Worm (Caenorhabditis elegans): Measurements from ENCODE around the gene fbxb-39.
"Not testable (repeated sequence)": the region's sequence is repeated elsewhere in the genome, so short reads cannot be mapped to it uniquely, and the experiment has no call there.

The fbxb-39 gene

DNA sequence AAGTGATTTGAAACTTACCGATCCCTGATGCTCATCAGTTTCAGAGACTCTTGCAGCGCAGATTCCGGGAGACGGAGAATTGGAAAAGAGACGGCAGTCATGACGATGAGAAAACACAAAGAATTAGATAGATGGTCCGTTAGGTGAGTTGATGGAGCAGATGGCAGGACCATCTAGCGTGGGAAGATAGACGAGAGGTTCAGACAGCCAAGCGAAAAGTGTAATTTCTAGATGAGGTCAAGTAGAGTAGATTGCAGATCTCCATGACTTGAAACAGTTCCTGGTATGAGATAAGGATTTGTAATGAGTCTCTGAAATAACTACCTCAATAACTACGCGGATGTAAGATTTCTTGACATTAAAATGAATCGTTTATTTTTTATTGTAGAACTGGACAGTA is 44.3 kb downstream of the fbxb-39 start, which contains the start of gene F45D11.11:
Gene F45D11.11, minus strand, starts transcription at position 101 of the 400 bp plus-strand sequence.
- TF ChIP-seq ref-2 (tag; optimal IDR thresholded peaks at IDR 0.05); hlh-13 (GFP tag; optimal IDR thresholded peaks at IDR 0.05); sox-4 (tag; optimal IDR thresholded peaks at IDR 0.05): not testable (repeated sequence)

DNA sequence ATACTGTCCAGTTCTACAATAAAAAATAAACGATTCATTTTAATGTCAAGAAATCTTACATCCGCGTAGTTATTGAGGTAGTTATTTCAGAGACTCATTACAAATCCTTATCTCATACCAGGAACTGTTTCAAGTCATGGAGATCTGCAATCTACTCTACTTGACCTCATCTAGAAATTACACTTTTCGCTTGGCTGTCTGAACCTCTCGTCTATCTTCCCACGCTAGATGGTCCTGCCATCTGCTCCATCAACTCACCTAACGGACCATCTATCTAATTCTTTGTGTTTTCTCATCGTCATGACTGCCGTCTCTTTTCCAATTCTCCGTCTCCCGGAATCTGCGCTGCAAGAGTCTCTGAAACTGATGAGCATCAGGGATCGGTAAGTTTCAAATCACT is 46.1 kb downstream of the fbxb-39 start, which contains the start of gene F45D11.7:
Gene F45D11.7, plus strand, starts transcription at position 301 of the 400 bp plus-strand sequence.
- not testable (repeated sequence) for TF ChIP-seq unc-86 (tag; optimal IDR thresholded peaks at IDR 0.05); pros-1 (tag; optimal IDR thresholded peaks at IDR 0.05); T23F11.4 (GFP tag; optimal IDR thresholded peaks at IDR 0.05)

DNA sequence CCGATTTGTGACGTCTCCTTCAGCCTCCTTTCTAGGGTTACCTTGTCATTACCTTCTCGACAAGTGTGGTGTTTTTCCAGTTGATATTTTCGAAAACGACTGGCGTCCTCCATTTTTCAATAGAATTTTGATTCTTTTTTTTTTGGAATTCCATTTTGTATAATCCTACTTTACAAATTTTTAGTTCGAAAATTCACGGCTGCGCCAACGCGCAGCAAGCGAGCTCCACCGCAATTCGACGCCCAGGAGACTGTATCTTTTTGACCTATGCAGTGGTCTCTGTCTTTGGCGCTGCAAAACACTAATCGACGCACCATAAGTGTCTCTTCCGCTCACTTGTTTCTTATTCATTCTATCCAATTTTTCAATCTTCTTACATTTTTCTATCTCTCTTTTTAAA is 49.1 kb downstream of the fbxb-39 start, which contains the start of gene fbxc-42:
Gene fbxc-42, plus strand, starts transcription at position 301 of the 400 bp plus-strand sequence.
- TF ChIP-seq elt-4 (tag; optimal IDR thresholded peaks at IDR 0.05) (no peak), eyg-1 (tag; optimal IDR thresholded peaks at IDR 0.05) (no peak), T23F11.4 (GFP tag; optimal IDR thresholded peaks at IDR 0.05) (no peak)

Measured in whole organism, late embryonic.